Worm (Caenorhabditis elegans): Measurements from ENCODE around the gene btb-19.

DNA sequence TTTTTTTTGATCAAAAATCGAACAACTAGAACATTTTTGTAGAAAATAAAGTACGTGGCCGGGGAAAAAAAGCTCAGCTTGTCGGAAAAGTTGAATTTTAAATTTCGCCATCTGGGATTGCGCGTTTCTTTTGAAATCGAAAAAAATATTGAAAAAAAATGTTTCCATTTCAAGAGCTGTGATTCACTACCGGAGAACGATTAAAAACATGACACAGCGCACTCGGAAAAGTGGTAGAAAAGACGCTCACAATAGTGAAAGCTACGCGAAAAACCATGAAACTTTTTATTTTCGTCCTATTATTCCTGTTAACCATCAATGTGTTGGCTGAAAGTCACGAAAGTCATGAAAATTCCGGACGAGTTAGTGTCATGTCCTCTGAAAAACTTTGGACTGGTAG lies 15.8 kb upstream of the btb-19 start, which contains the start of the genes clec-147 and C04H5.7:
- TF ChIP-seq ztf-29 (GFP tag; IDR thresholded peaks at IDR 0.05) (no peak), med-1 (GFP tag; optimal IDR thresholded peaks at IDR 0.05; ENCODE audit: insufficient read depth) (no peak), klf-2 (GFP tag; conservative IDR thresholded peaks at IDR 0.05) (no peak), cog-1 (tag; optimal IDR thresholded peaks at IDR 0.05) (no peak), T22C8.4 (GFP tag; IDR thresholded peaks at IDR 0.05) (no peak), flt-1 (GFP tag; IDR thresholded peaks at IDR 0.05) (no peak)
